Worm (Caenorhabditis elegans): ENCODE results near the gene lido-9.
A peak's percentile ranks its signal among the peaks of the same experiment; 100 is the strongest.

Gene lido-9

ce11 chrII:2985446-2985845 is 15.1 kb upstream of the lido-9 start:
- TF ChIP-seq nhr-76 (tag; optimal IDR thresholded peaks at IDR 0.05) (no peak), C16A3.4 (tag; optimal IDR thresholded peaks at IDR 0.05) (no peak), sup-37 (GFP tag; optimal IDR thresholded peaks at IDR 0.05) (no peak), nhr-77 (tag; optimal IDR thresholded peaks at IDR 0.05) (no peak), hlh-17 (GFP tag; optimal IDR thresholded peaks at IDR 0.05; ENCODE audit: borderline replicate concordance) (no peak), ces-1 (GFP tag; optimal IDR thresholded peaks at IDR 0.05) (no peak), lir-3 (tag; optimal IDR thresholded peaks at IDR 0.05; ENCODE audit: poor library complexity) (no peak), ceh-63 (GFP tag; optimal IDR thresholded peaks at IDR 0.05) (no peak), isw-1 (GFP tag; IDR thresholded peaks at IDR 0.05) (no peak), pax-3 (tag; optimal IDR thresholded peaks at IDR 0.05) (no peak), snu-23 (GFP tag; optimal IDR thresholded peaks at IDR 0.05) (no peak), alr-1 (tag; optimal IDR thresholded peaks at IDR 0.05; ENCODE audit: borderline replicate concordance) (no peak), aly-2 (tag; optimal IDR thresholded peaks at IDR 0.05) (no peak), ceh-82 (tag; optimal IDR thresholded peaks at IDR 0.05) (no peak), ztf-11 (tag; optimal IDR thresholded peaks at IDR 0.05) (no peak), fkh-8 (tag; optimal IDR thresholded peaks at IDR 0.05) (no peak), mef-2 (tag; optimal IDR thresholded peaks at IDR 0.05) (no peak), snpc-4 (tag; optimal IDR thresholded peaks at IDR 0.05) (no peak), nhr-12 (tag; optimal IDR thresholded peaks at IDR 0.05) (no peak), egl-27 (tag; optimal IDR thresholded peaks at IDR 0.05) (no peak)

- TF ChIP-seq nhr-77 (tag; optimal IDR thresholded peaks at IDR 0.05), result no peak
- TF ChIP-seq unc-130 (tag; optimal IDR thresholded peaks at IDR 0.05), result no peak
- peak; percentile 47 for TF ChIP-seq snpc-4 (tag; optimal IDR thresholded peaks at IDR 0.05)
- TF ChIP-seq mef-2 (tag; optimal IDR thresholded peaks at IDR 0.05), result no peak
- TF ChIP-seq unc-30 (tag; optimal IDR thresholded peaks at IDR 0.05), result no peak
- TF ChIP-seq fkh-8 (tag; optimal IDR thresholded peaks at IDR 0.05), result no peak
- no peak for TF ChIP-seq aly-2 (tag; optimal IDR thresholded peaks at IDR 0.05)
- TF ChIP-seq alr-1 (tag; optimal IDR thresholded peaks at IDR 0.05; ENCODE audit: borderline replicate concordance), result no peak
These were observed 14.6 kb upstream of the lido-9 start for ce11 chrII:2985935-2986498.

DNA sequence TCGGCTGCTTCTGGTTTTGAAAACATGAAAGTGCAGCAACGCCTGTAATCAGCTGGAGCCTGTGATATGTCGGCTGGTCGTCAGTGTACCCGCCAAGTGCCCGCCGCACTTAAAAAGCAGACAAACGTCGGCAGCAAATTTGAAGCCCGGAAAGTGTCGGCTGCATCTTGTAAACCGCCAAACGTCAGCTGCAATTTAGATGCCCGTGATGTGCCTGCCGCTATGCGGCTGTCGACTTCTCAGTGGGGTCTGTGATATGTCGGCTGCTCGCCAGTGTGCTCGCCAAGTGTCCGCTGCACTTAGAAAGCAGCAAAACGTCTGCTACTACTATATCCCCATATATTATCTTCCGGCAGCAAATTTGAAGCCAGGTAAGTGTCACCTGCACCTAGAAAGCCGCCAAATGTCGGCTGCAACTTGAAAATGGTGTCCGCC is 13.4 kb upstream of the lido-9 start:
- TF ChIP-seq nhr-12 (tag; optimal IDR thresholded peaks at IDR 0.05) (no peak), unc-130 (tag; optimal IDR thresholded peaks at IDR 0.05) (no peak), sox-4 (tag; optimal IDR thresholded peaks at IDR 0.05) (no peak), swsn-7 (tag; optimal IDR thresholded peaks at IDR 0.05) (no peak), lin-39 (tag; optimal IDR thresholded peaks at IDR 0.05) (no peak), nhr-47 (tag; optimal IDR thresholded peaks at IDR 0.05) (no peak), ceh-88 (GFP tag; IDR thresholded peaks at IDR 0.05) (no peak), snpc-4 (tag; optimal IDR thresholded peaks at IDR 0.05) (peak; percentile 2), mdl-1 (tag; optimal IDR thresholded peaks at IDR 0.05) (no peak)

DNA sequence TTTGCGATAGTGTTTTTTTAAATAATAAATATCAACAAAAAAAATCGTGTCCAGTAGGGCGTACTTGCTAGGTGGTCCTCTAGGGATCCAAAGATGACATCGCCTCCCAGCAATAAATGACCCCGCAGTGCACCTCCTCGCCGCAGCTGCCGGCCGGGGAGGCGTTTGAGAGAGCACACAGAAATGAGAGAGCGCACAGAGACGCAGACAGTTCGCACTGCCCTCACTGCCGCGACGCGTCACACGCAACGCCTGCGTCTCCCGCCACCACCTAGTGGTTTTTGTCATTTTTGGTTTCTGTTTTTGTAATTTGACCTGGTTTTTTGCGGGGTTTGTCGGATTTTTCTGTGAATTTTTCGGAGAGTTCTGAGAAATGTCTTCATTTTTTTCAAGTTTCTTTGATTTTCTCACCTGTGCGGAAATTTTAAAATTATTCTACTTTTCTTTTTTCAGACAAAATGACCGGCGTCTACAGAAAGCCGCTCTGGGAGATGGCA is 12.7 kb upstream of the lido-9 start, which contains the start of gene lido-7:
Gene lido-7 (plus strand): TSS at position 447 of the 497 bp plus-strand sequence.
- TF ChIP-seq unc-86 (tag; optimal IDR thresholded peaks at IDR 0.05) (peak; percentile 15), vab-15 (tag; optimal IDR thresholded peaks at IDR 0.05) (peak; percentile 6), mdl-1 (tag; optimal IDR thresholded peaks at IDR 0.05) (peak in 1 of 2 experiments; percentile 14), hlh-4 (tag; optimal IDR thresholded peaks at IDR 0.05) (no peak), ceh-8 (GFP tag; optimal IDR thresholded peaks at IDR 0.05) (no peak), irx-1 (tag; optimal IDR thresholded peaks at IDR 0.05) (peak; percentile 28), C04F5.9 (tag; optimal IDR thresholded peaks at IDR 0.05) (peak; percentile 7), rnt-1 (tag; optimal IDR thresholded peaks at IDR 0.05) (peak; percentile 78), F16B12.6 (tag; optimal IDR thresholded peaks at IDR 0.05) (no peak), lin-14 (GFP tag; optimal IDR thresholded peaks at IDR 0.05) (peak; percentile 83), nhr-11 (tag; optimal IDR thresholded peaks at IDR 0.05) (no peak), ztf-4 (tag; optimal IDR thresholded peaks at IDR 0.05) (no peak), unc-98 (GFP tag; IDR thresholded peaks at IDR 0.05) (0 out of 2 replicates have a peak, but pooled peaks have one; percentile 17), lsy-2 (tag; optimal IDR thresholded peaks at IDR 0.05) (peak; percentile 31 to 56), mep-1 (tag; optimal IDR thresholded peaks at IDR 0.05) (peak; percentile 6), fkh-4 (tag; optimal IDR thresholded peaks at IDR 0.05; ENCODE audit: borderline replicate concordance) (no peak), skn-1 (tag; optimal IDR thresholded peaks at IDR 0.05) (peak; percentile 24), efl-1 (optimal IDR thresholded peaks at IDR 0.05) (peak; percentile 61 to 64), efl-1 (GFP tag; optimal IDR thresholded peaks at IDR 0.05 in 1 of 2) (peak; percentile 30 to 44), isw-1 (GFP tag; IDR thresholded peaks at IDR 0.05) (peak; percentile 13; the same call in 1 of the 2 replicates), sptf-1 (tag; optimal IDR thresholded peaks at IDR 0.05) (no peak)
